Worm (Caenorhabditis elegans) whole organism, mixed stage, embryonic: Measurements from ENCODE around the gene rpl-5.

ENCODE experiments used
- mab-5 ChIP-seq: fragments of 150-350 bp; optimal IDR thresholded peaks from 2 replicates; lab custom pipeline; 2014; ENCODE audit warnings: missing biosample characterization, missing genetic modification characterization
- pha-4 ChIP-seq: fragments of 150-350 bp; optimal IDR thresholded peaks from 2 replicates; lab custom pipeline; 2018; ENCODE audit warnings: missing biosample characterization, missing genetic modification reagents, missing genetic modification characterization

ce11 chrII:8607662-8608061 lies 37.9 kb downstream of the rpl-5 start, which contains the start of gene F28C6.10:
- TF ChIP-seq mab-5 (tag; lab: Kevin White, UChicago) (no peak), pha-4 (tag; lab: Kevin White, UChicago) (no peak)
